Fruit fly (Drosophila melanogaster): ENCODE data around the gene CG33995.

Gene CG33995

DNA sequence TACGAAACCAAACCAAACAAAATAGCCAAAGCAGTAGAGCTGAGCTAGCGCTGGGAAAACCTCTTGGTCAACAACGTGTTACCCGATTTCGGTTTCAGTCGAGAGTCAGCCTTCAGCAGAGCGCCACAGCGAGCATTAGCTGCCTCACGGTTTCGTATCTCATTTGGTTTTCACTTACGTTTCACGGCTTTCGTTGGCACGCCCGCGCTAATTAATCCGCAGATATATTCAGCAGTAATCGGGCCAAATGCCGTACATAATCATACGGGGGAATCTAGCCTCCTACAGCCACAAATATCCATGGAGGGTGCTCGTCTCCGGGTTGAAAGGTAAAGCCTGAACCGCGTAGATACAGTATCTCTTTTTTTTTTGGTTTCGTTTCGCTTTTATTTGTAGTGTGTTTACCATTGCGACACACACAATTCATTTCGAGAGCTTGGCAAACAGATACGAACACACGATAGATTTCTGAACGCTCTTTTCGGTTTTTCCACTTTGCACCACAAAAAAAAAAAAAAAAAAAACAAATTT, 1.4 kb downstream of the CG33995 start, which contains the start of gene CG31650 (continued):
- peak; percentile 33 for TF ChIP-seq CG13894 (tag; optimal IDR thresholded peaks at IDR 0.05)
- no peak for TF ChIP-seq CG31441 (GFP tag; IDR thresholded peaks at IDR 0.05)
- no peak for TF ChIP-seq CG15601 (tag; optimal IDR thresholded peaks at IDR 0.05)
- peak; percentile 18 for TF ChIP-seq wek (GFP tag; optimal IDR thresholded peaks at IDR 0.05)
- TF ChIP-seq CG4282 (GFP tag; optimal IDR thresholded peaks at IDR 0.05), result peak; percentile 14
- peak; percentile 27; the same call in 1 of the 2 replicates for TF ChIP-seq CG32772 (GFP tag; IDR thresholded peaks at IDR 0.05)
- TF ChIP-seq Blimp-1 (GFP tag; optimal IDR thresholded peaks at IDR 0.05), result peak; percentile 42
- TF ChIP-seq oc (tag; optimal IDR thresholded peaks at IDR 0.05), result peak; percentile 29

DNA sequence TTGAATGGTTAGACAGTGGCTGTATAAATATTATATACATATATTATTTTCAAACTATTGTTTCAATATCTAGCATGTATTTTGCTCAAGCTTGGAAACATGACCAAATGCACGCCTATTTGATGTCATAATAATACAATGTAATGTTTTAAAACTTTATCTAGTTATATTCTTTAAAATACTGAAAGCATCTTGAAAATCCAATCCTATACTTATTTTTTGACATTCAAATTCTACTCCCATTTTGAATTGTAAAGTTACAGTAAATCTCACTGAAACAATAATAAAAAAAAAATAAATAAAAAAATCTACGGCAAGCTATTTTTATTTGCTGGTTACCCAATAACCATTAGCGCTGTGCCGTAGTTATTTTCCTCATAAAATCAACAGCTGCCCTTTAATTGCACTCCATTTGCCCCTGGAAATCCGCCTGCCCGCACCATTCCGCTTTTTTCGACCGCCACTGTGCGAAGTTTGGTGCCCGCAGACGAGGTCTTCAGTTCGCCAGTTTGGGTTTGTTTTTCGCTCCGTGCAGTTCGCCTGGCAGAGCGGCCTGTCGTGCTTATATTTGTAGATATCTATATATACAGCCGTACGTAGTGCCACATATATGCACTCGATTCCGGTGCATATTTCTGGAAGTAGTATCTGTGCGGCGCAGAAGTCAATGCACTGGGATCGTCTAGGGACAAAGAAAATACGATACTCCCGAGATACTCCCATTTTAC, 2.0 kb downstream of the CG33995 start:
- TF ChIP-seq H2.0 (GFP tag; IDR thresholded peaks at IDR 0.05) (peak; percentile 44), CG15601 (tag; optimal IDR thresholded peaks at IDR 0.05) (peak; percentile 18), chn (GFP tag; optimal IDR thresholded peaks at IDR 0.05) (peak; percentile 51), odd (GFP tag; optimal IDR thresholded peaks at IDR 0.05) (peak; percentile 56), scrt (GFP tag; optimal IDR thresholded peaks at IDR 0.05) (no peak), Fer1 (GFP tag; optimal IDR thresholded peaks at IDR 0.05) (peak; percentile 26), vnd (GFP tag; IDR thresholded peaks at IDR 0.05; ENCODE audit: partially characterized antibody) (no peak), grau (tag; optimal IDR thresholded peaks at IDR 0.05) (peak; percentile 57), Deaf1 (tag; optimal IDR thresholded peaks at IDR 0.05) (peak; percentile 6), Abd-B (GFP tag; optimal IDR thresholded peaks at IDR 0.05) (peak; percentile 24), CG14441 (GFP tag; IDR thresholded peaks at IDR 0.05) (peak; percentile 67), Spps (tag; optimal IDR thresholded peaks at IDR 0.05) (no peak), Bgb (GFP tag; IDR thresholded peaks at IDR 0.05; ENCODE audit: partially characterized antibody) (no peak), pnt (GFP tag; optimal IDR thresholded peaks at IDR 0.05) (peak; percentile 22), CG3281 (GFP tag; optimal IDR thresholded peaks at IDR 0.05) (peak; percentile 68), Dad (GFP tag; optimal IDR thresholded peaks at IDR 0.05) (peak; percentile 37), Rfx (GFP tag; IDR thresholded peaks at IDR 0.05) (peak; percentile 63), ap (GFP tag; IDR thresholded peaks at IDR 0.05) (no peak), cato (GFP tag; optimal IDR thresholded peaks at IDR 0.05; ENCODE audit: borderline replicate concordance) (no peak), CG11085 (GFP tag; IDR thresholded peaks at IDR 0.05) (peak; percentile 43; the same call in 1 of the 2 replicates), Nf-YA (GFP tag; IDR thresholded peaks at IDR 0.05) (peak; percentile 9; the same call in 1 of the 2 replicates), CG17186 (GFP tag; optimal IDR thresholded peaks at IDR 0.05) (no peak), CG17361 (GFP tag; IDR thresholded peaks at IDR 0.05) (peak; percentile 86), YL-1 (GFP tag; optimal IDR thresholded peaks at IDR 0.05) (no peak), eve (GFP tag; optimal IDR thresholded peaks at IDR 0.05) (no peak), croc (GFP tag; conservative IDR thresholded peaks at IDR 0.05) (peak; percentile 35; the same call in 1 of the 3 replicates), CG12769 (tag; optimal IDR thresholded peaks at IDR 0.05) (peak; percentile 6), Myb (GFP tag; optimal IDR thresholded peaks at IDR 0.05) (peak; percentile 18), sisA (GFP tag; IDR thresholded peaks at IDR 0.05) (peak; percentile 35; the same call in 1 of the 2 replicates), lilli (GFP tag; optimal IDR thresholded peaks at IDR 0.05) (peak; percentile 57), CG10366 (GFP tag; IDR thresholded peaks at IDR 0.05) (peak; percentile 47), CG1233 (GFP tag; optimal IDR thresholded peaks at IDR 0.05) (peak; percentile 19), bab2 (GFP tag; optimal IDR thresholded peaks at IDR 0.05) (no peak), ac (GFP tag; optimal IDR thresholded peaks at IDR 0.05) (no peak), CG6254 (GFP tag; optimal IDR thresholded peaks at IDR 0.05) (peak; percentile 30), Xrp1 (GFP tag; IDR thresholded peaks at IDR 0.05) (peak; percentile 61), CG7556 (GFP tag; optimal IDR thresholded peaks at IDR 0.05) (peak; percentile 78), NK7.1 (GFP tag; optimal IDR thresholded peaks at IDR 0.05) (no peak), NfI (GFP tag; optimal IDR thresholded peaks at IDR 0.05) (peak; percentile 19), CG2712 (tag; optimal IDR thresholded peaks at IDR 0.05) (peak; percentile 58)

Data from whole organism, embryonic.